Worm (Caenorhabditis elegans) whole organism, L2 larva: ENCODE measurements around the gene C28D4.5.

Experiments
- F13H6.1 ChIP-seq: sonication (generic microtip); optimal IDR thresholded peaks from 2 replicates; lab custom pipeline; 2016; ENCODE audit warnings: missing genetic modification characterization, missing compliant biosample characterization
- R02D3.7 ChIP-seq: fragments of 150-350 bp; optimal IDR thresholded peaks from 2 replicates; lab custom pipeline; 2014; ENCODE audit warnings: missing biosample characterization, missing genetic modification characterization
- Y55F3AM.14 ChIP-seq: fragments of 200-800 bp; sonication (Bioruptor generic); optimal IDR thresholded peaks from 2 replicates; lab custom pipeline; 2018; ENCODE audit warnings: mild to moderate bottlenecking, missing genetic modification characterization, missing compliant biosample characterization
- ZK546.5 ChIP-seq: sonication (generic microtip); optimal IDR thresholded peaks from 2 replicates; lab custom pipeline; 2017; ENCODE audit warnings: missing biosample characterization, missing genetic modification characterization
- alr-1 ChIP-seq: fragments of 150-350 bp; optimal IDR thresholded peaks from 2 replicates; lab custom pipeline; 2014; ENCODE audit warnings: missing biosample characterization, missing genetic modification characterization
- ama-1 ChIP-seq: fragments of 150-350 bp; optimal IDR thresholded peaks from 2 replicates; lab custom pipeline; 2018; ENCODE audit warnings: inconsistent platforms
- ceh-16 ChIP-seq: fragments of 150-350 bp; optimal IDR thresholded peaks from 2 replicates; lab custom pipeline; 2014; ENCODE audit warnings: missing biosample characterization, missing genetic modification characterization
- ceh-82 ChIP-seq: fragments of 150-350 bp; optimal IDR thresholded peaks from 2 replicates; lab custom pipeline; 2014; ENCODE audit warnings: missing biosample characterization, missing genetic modification characterization
- crh-2 ChIP-seq: sonication (generic microtip); optimal IDR thresholded peaks from 2 replicates; lab custom pipeline; 2017; ENCODE audit warnings: missing biosample characterization, missing genetic modification characterization
- dmd-4 ChIP-seq: sonication (generic microtip); optimal IDR thresholded peaks from 2 replicates; lab custom pipeline; 2017; ENCODE audit warnings: missing biosample characterization, missing genetic modification characterization
- egl-27 ChIP-seq: sonication (generic microtip); optimal IDR thresholded peaks from 3 replicates; lab custom pipeline; 2017; ENCODE audit warnings: missing biosample characterization, missing genetic modification reagents, missing genetic modification characterization
- elt-1 ChIP-seq: fragments of 150-350 bp; optimal IDR thresholded peaks from 2 replicates; lab custom pipeline; 2014; ENCODE audit warnings: missing biosample characterization, missing genetic modification characterization
- elt-3 ChIP-seq: sonication (generic microtip); optimal IDR thresholded peaks from 2 replicates; lab custom pipeline; 2017; ENCODE audit warnings: missing biosample characterization, missing genetic modification characterization
- fos-1 ChIP-seq: fragments of 150-350 bp; optimal IDR thresholded peaks from 2 replicates; lab custom pipeline; 2014; ENCODE audit warnings: missing biosample characterization, missing genetic modification characterization
- gmeb-1 ChIP-seq: fragments of 150-350 bp; optimal IDR thresholded peaks from 2 replicates; lab custom pipeline; 2014; ENCODE audit warnings: missing biosample characterization, missing genetic modification characterization
- lin-11 ChIP-seq: fragments of 150-350 bp; sonication (generic microtip); optimal IDR thresholded peaks from 2 replicates; lab custom pipeline; 2014; ENCODE audit warnings: missing biosample characterization, missing genetic modification characterization, inconsistent platforms, mixed read lengths
- lin-13 ChIP-seq: fragments of 150-350 bp; optimal IDR thresholded peaks from 2 replicates; lab custom pipeline; 2014; ENCODE audit warnings: missing biosample characterization, missing genetic modification reagents, missing genetic modification characterization
- lin-39 ChIP-seq: fragments of 150-350 bp; optimal IDR thresholded peaks from 2 replicates; lab custom pipeline; 2014; ENCODE audit warnings: missing biosample characterization, missing genetic modification reagents, missing genetic modification characterization
- lsy-2 ChIP-seq, 2 experiments: fragments of 150-350 bp in 1 of 2; sonication (generic microtip) in 1 of 2; optimal IDR thresholded peaks; 2 replicates each; lab custom pipeline; 2014 to 2017; ENCODE audit warnings: missing biosample characterization in 2 of 2, missing genetic modification characterization in 2 of 2
- mdl-1 ChIP-seq, 2 experiments: fragments of 150-350 bp in 1 of 2; sonication (generic microtip) in 1 of 2; optimal IDR thresholded peaks; 2 replicates each; lab custom pipeline; 2017; ENCODE audit warnings: missing biosample characterization in 2 of 2, missing genetic modification characterization in 2 of 2
- nhr-10 ChIP-seq: sonication (generic microtip); optimal IDR thresholded peaks from 2 replicates; lab custom pipeline; 2017; ENCODE audit warnings: missing biosample characterization, missing genetic modification characterization
- nhr-12 ChIP-seq: fragments of 150-350 bp; optimal IDR thresholded peaks from 2 replicates; lab custom pipeline; 2014; ENCODE audit warnings: missing biosample characterization, missing genetic modification characterization
- nhr-21 ChIP-seq: fragments of 150-350 bp; optimal IDR thresholded peaks from 2 replicates; lab custom pipeline; 2014; ENCODE audit warnings: missing biosample characterization, missing genetic modification characterization
- nhr-23 ChIP-seq: fragments of 150-350 bp; optimal IDR thresholded peaks from 2 replicates; lab custom pipeline; 2014; ENCODE audit warnings: missing biosample characterization, missing genetic modification reagents, missing genetic modification characterization
- nhr-237 ChIP-seq: fragments of 150-350 bp; optimal IDR thresholded peaks from 2 replicates; lab custom pipeline; 2014; ENCODE audit warnings: missing biosample characterization, missing genetic modification characterization
- nhr-25 ChIP-seq: fragments of 150-350 bp; sonication (generic microtip); optimal IDR thresholded peaks from 3 replicates; lab custom pipeline; 2014; ENCODE audit warnings: missing biosample characterization, missing genetic modification characterization
- nhr-6 ChIP-seq: fragments of 150-350 bp; optimal IDR thresholded peaks from 2 replicates; lab custom pipeline; 2014; ENCODE audit warnings: missing biosample characterization, missing genetic modification characterization
- peb-1 ChIP-seq: fragments of 150-350 bp; optimal IDR thresholded peaks from 2 replicates; lab custom pipeline; 2014; ENCODE audit warnings: missing biosample characterization, missing genetic modification characterization
- skn-1 ChIP-seq: sonication (generic microtip); optimal IDR thresholded peaks from 2 replicates; lab custom pipeline; 2017; ENCODE audit warnings: missing biosample characterization, missing genetic modification characterization
- sma-3 ChIP-seq: sonication (generic microtip); optimal IDR thresholded peaks from 2 replicates; lab custom pipeline; 2016; ENCODE audit warnings: missing genetic modification reagents, missing genetic modification characterization, missing compliant biosample characterization
- snpc-4 ChIP-seq: fragments of 150-350 bp; optimal IDR thresholded peaks from 2 replicates; lab custom pipeline; 2014; ENCODE audit warnings: missing biosample characterization, missing genetic modification characterization
- unc-39 ChIP-seq: fragments of 150-350 bp; optimal IDR thresholded peaks from 2 replicates; lab custom pipeline; 2014; ENCODE audit warnings: missing biosample characterization, missing genetic modification characterization
- unc-55 ChIP-seq: fragments of 150-350 bp; sonication (generic microtip); optimal IDR thresholded peaks from 3 replicates; lab custom pipeline; 2014; ENCODE audit warnings: missing biosample characterization, missing genetic modification reagents, missing genetic modification characterization
- zag-1 ChIP-seq: fragments of 150-350 bp; optimal IDR thresholded peaks from 2 replicates; lab custom pipeline; 2014; ENCODE audit warnings: missing biosample characterization, missing genetic modification characterization
- ztf-1 ChIP-seq: fragments of 200-800 bp; sonication (Bioruptor generic); conservative IDR thresholded peaks from 2 replicates; pipeline ENCODE4 v1.3.6; 2022; ENCODE audit warnings: missing genetic modification characterization, missing compliant biosample characterization
- ztf-4 ChIP-seq: fragments of 150-350 bp; optimal IDR thresholded peaks from 2 replicates; lab custom pipeline; 2014; ENCODE audit warnings: missing biosample characterization, missing genetic modification characterization

Gene C28D4.5

DNA sequence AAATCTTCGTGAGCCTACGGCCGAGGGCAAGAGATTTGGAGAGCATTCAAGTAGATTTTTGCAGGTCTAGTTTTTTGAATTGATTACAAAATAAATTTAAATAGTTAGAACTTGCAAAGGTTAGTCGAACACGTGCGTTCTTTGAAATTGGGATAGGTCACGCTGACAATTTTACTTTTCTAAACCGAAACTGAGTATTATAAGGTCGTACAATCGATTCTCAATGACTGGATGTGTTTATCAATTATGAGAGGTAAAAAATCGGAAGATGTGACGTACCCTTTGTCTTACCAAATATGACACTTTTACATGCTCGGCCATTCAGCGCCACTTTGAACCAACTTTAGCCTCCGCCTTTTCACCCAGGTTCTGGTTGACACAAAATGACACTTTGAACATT lies at the start of gene C28D4.5:
TSS of gene C28D4.5 (minus strand) at position 101 of the 400 bp plus-strand sequence.
- TF ChIP-seq ztf-4 = no peak
- no peak for TF ChIP-seq gmeb-1 (tag; lab: Kevin White, UChicago)
- TF ChIP-seq lin-39 (tag; lab: Kevin White, UChicago) = no peak
- TF ChIP-seq zag-1 = no peak
- no peak for TF ChIP-seq nhr-12 (tag; lab: Kevin White, UChicago)
- TF ChIP-seq unc-39 (tag; lab: Kevin White, UChicago) = no peak
- TF ChIP-seq peb-1 (tag; lab: Kevin White, UChicago) = no peak

DNA sequence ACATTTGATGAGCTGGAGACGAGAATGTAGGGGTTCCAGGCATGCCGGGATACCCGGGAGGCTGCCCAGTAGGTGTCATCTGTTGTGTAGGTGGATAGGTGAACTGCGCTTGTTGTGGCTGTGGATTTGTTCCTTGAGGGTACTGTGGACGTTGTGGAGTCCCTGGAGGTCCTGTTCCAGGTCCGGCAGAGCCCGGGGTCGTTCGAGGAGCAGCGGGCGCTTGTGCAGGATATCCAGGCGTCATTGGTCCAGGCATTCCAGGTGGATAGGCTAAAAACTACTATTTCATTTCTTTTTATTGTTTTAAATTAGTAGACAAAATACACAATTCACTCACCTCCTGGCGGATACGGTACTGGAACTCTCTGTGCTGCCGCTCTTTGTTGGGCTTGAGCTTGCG lies 48.6 kb upstream of the C28D4.5 start:
- TF ChIP-seq R02D3.7 (no peak), elt-1 (no peak), crh-2 (no peak), dmd-4 (tag; lab: Kevin White, UChicago) (no peak), gmeb-1 (tag; lab: Kevin White, UChicago) (no peak), egl-27 (tag; lab: Kevin White, UChicago) (no peak), alr-1 (tag; lab: Kevin White, UChicago) (no peak), skn-1 (no peak), nhr-6 (tag; lab: Kevin White, UChicago) (no peak), ztf-1 (no peak), elt-3 (no peak), nhr-12 (tag; lab: Kevin White, UChicago) (no peak), ama-1 (no peak), lin-11 (tag; lab: Kevin White, UChicago) (no peak), nhr-23 (tag; lab: Kevin White, UChicago) (no peak), snpc-4 (tag; lab: Kevin White, UChicago) (no peak), ztf-4 (no peak), nhr-21 (tag; lab: Kevin White, UChicago) (no peak), ZK546.5 (no peak)

DNA sequence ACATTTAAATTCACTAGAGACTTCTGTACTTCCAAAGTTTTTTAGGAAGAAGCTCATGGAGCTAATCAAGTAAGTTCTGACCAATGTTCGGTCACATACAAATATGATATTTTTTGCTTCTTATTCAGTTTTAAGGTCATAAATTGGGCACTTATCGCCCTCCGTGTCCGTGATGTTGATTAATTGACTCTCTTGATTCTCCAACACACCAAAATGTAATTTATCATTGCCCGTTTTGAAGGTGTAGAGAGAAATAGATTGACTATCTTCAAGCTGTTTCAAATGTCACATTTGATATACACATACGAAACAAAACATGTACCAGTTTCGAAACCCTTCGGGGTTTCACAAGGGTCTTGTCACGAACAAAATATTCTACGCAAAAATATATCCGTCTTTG lies 44.0 kb upstream of the C28D4.5 start:
- no peak for TF ChIP-seq alr-1 (tag; lab: Kevin White, UChicago)
- TF ChIP-seq nhr-237 (tag; lab: Kevin White, UChicago) = no peak
- no peak for TF ChIP-seq lin-11 (tag; lab: Kevin White, UChicago)
- TF ChIP-seq ztf-1 = no peak
- TF ChIP-seq snpc-4 (tag; lab: Kevin White, UChicago) = no peak
- no peak for TF ChIP-seq unc-39 (tag; lab: Kevin White, UChicago)
- TF ChIP-seq lsy-2 (tag; optimal IDR thresholded peaks at IDR 0.05; lab: Kevin White, UChicago) = no peak
- TF ChIP-seq nhr-21 (tag; lab: Kevin White, UChicago) = peak; percentile 2
- TF ChIP-seq unc-55 (GFP tag; lab: Kevin White, UChicago) = no peak
- TF ChIP-seq peb-1 (tag; lab: Kevin White, UChicago) = no peak
- no peak for TF ChIP-seq ZK546.5
- TF ChIP-seq nhr-25 (tag; lab: Kevin White, UChicago) = peak; percentile 50
- peak; percentile 78 for TF ChIP-seq ceh-16 (tag; lab: Kevin White, UChicago)
- peak; percentile 56 for TF ChIP-seq lin-39 (tag; lab: Kevin White, UChicago)
- TF ChIP-seq nhr-10 (tag; lab: Kevin White, UChicago) = no peak
- no peak for TF ChIP-seq sma-3
- no peak for TF ChIP-seq elt-1
- TF ChIP-seq ceh-82 (tag; lab: Kevin White, UChicago) = no peak
- no peak for TF ChIP-seq lin-13 (GFP tag; lab: Kevin White, UChicago)
- no peak for TF ChIP-seq mdl-1 (tag; optimal IDR thresholded peaks at IDR 0.05; lab: Kevin White, UChicago)
- no peak for TF ChIP-seq Y55F3AM.14 (GFP tag; lab: Kevin White, UChicago)
- TF ChIP-seq dmd-4 (tag; lab: Kevin White, UChicago) = no peak

DNA sequence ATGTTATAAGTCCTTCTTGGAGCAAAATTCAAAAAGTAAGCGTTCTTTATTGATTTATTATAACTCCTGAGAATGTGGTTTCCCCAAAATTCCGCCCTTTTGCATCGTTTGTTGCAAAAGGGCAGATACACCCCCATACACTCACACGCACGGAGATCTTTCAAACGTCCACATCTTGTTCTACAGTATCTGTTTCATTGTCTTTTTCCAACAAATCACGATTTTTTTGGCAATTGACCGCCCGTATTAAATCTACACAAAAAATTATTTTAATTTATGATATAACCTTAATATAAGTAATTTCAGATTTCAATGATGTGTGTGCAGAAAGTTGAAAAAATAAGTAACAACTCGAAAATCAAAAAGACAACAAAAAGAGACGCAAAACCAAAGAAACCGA lies 42.8 kb upstream of the C28D4.5 start, which contains the start of gene T13F2.4:
TSS of gene T13F2.4 (plus strand) at position 301 of the 400 bp plus-strand sequence.
- TF ChIP-seq fos-1 (tag; lab: Kevin White, UChicago) (no peak), gmeb-1 (tag; lab: Kevin White, UChicago) (no peak), nhr-237 (tag; lab: Kevin White, UChicago) (no peak), ceh-16 (tag; lab: Kevin White, UChicago) (no peak), nhr-21 (tag; lab: Kevin White, UChicago) (no peak), alr-1 (tag; lab: Kevin White, UChicago) (no peak), F13H6.1 (no peak), sma-3 (no peak), crh-2 (no peak)
